Worm (Caenorhabditis elegans) whole organism, L2 larva: ENCODE measurements around the gene mlc-1.

Source experiments
- C34F6.9 ChIP-seq: fragments of 150-350 bp; optimal IDR thresholded peaks from 2 replicates; lab custom pipeline; 2014; ENCODE audit warnings: missing biosample characterization, missing genetic modification characterization
- F13H6.1 ChIP-seq: sonication (generic microtip); optimal IDR thresholded peaks from 2 replicates; lab custom pipeline; 2016; ENCODE audit warnings: missing genetic modification characterization, missing compliant biosample characterization
- R02D3.7 ChIP-seq: fragments of 150-350 bp; optimal IDR thresholded peaks from 2 replicates; lab custom pipeline; 2014; ENCODE audit warnings: missing biosample characterization, missing genetic modification characterization
- Y55F3AM.14 ChIP-seq: fragments of 200-800 bp; sonication (Bioruptor generic); optimal IDR thresholded peaks from 2 replicates; lab custom pipeline; 2018; ENCODE audit warnings: mild to moderate bottlenecking, missing genetic modification characterization, missing compliant biosample characterization
- ZK546.5 ChIP-seq: sonication (generic microtip); optimal IDR thresholded peaks from 2 replicates; lab custom pipeline; 2017; ENCODE audit warnings: missing biosample characterization, missing genetic modification characterization
- alr-1 ChIP-seq: fragments of 150-350 bp; optimal IDR thresholded peaks from 2 replicates; lab custom pipeline; 2014; ENCODE audit warnings: missing biosample characterization, missing genetic modification characterization
- aly-2 ChIP-seq: fragments of 150-350 bp; optimal IDR thresholded peaks from 2 replicates; lab custom pipeline; 2014; ENCODE audit warnings: missing biosample characterization, missing genetic modification characterization
- ama-1 ChIP-seq: fragments of 150-350 bp; optimal IDR thresholded peaks from 2 replicates; lab custom pipeline; 2018; ENCODE audit warnings: inconsistent platforms
- blmp-1 ChIP-seq: sonication (generic microtip); optimal IDR thresholded peaks from 2 replicates; lab custom pipeline; 2017; ENCODE audit warnings: missing genetic modification characterization, mild to moderate bottlenecking, missing compliant biosample characterization, antibody characterized with exemption, moderate library complexity; ENCODE audit not compliant: insufficient read depth
- ceh-16 ChIP-seq: fragments of 150-350 bp; optimal IDR thresholded peaks from 2 replicates; lab custom pipeline; 2014; ENCODE audit warnings: missing biosample characterization, missing genetic modification characterization
- ceh-82 ChIP-seq: fragments of 150-350 bp; optimal IDR thresholded peaks from 2 replicates; lab custom pipeline; 2014; ENCODE audit warnings: missing biosample characterization, missing genetic modification characterization
- crh-2 ChIP-seq: sonication (generic microtip); optimal IDR thresholded peaks from 2 replicates; lab custom pipeline; 2017; ENCODE audit warnings: missing biosample characterization, missing genetic modification characterization
- dmd-4 ChIP-seq: sonication (generic microtip); optimal IDR thresholded peaks from 2 replicates; lab custom pipeline; 2017; ENCODE audit warnings: missing biosample characterization, missing genetic modification characterization
- egl-27 ChIP-seq: sonication (generic microtip); optimal IDR thresholded peaks from 3 replicates; lab custom pipeline; 2017; ENCODE audit warnings: missing biosample characterization, missing genetic modification reagents, missing genetic modification characterization
- elt-1 ChIP-seq: fragments of 150-350 bp; optimal IDR thresholded peaks from 2 replicates; lab custom pipeline; 2014; ENCODE audit warnings: missing biosample characterization, missing genetic modification characterization
- elt-3 ChIP-seq: sonication (generic microtip); optimal IDR thresholded peaks from 2 replicates; lab custom pipeline; 2017; ENCODE audit warnings: missing biosample characterization, missing genetic modification characterization
- fos-1 ChIP-seq: fragments of 150-350 bp; optimal IDR thresholded peaks from 2 replicates; lab custom pipeline; 2014; ENCODE audit warnings: missing biosample characterization, missing genetic modification characterization
- gmeb-1 ChIP-seq: fragments of 150-350 bp; optimal IDR thresholded peaks from 2 replicates; lab custom pipeline; 2014; ENCODE audit warnings: missing biosample characterization, missing genetic modification characterization
- lin-11 ChIP-seq: fragments of 150-350 bp; sonication (generic microtip); optimal IDR thresholded peaks from 2 replicates; lab custom pipeline; 2014; ENCODE audit warnings: missing biosample characterization, missing genetic modification characterization, inconsistent platforms, mixed read lengths
- lin-13 ChIP-seq: fragments of 150-350 bp; optimal IDR thresholded peaks from 2 replicates; lab custom pipeline; 2014; ENCODE audit warnings: missing biosample characterization, missing genetic modification reagents, missing genetic modification characterization
- lin-39 ChIP-seq: fragments of 150-350 bp; optimal IDR thresholded peaks from 2 replicates; lab custom pipeline; 2014; ENCODE audit warnings: missing biosample characterization, missing genetic modification reagents, missing genetic modification characterization
- lsy-2 ChIP-seq, 2 experiments: fragments of 150-350 bp in 1 of 2; sonication (generic microtip) in 1 of 2; optimal IDR thresholded peaks; 2 replicates each; lab custom pipeline; 2014 to 2017; ENCODE audit warnings: missing biosample characterization in 2 of 2, missing genetic modification characterization in 2 of 2
- mab-5 ChIP-seq: fragments of 150-350 bp; optimal IDR thresholded peaks from 2 replicates; lab custom pipeline; 2014; ENCODE audit warnings: missing biosample characterization, missing genetic modification characterization
- mbf-1 ChIP-seq: sonication (generic microtip); optimal IDR thresholded peaks from 2 replicates; lab custom pipeline; 2017; ENCODE audit warnings: missing biosample characterization, missing genetic modification characterization
- mdl-1 ChIP-seq, 2 experiments: fragments of 150-350 bp in 1 of 2; sonication (generic microtip) in 1 of 2; optimal IDR thresholded peaks; 2 replicates each; lab custom pipeline; 2017; ENCODE audit warnings: missing biosample characterization in 2 of 2, missing genetic modification characterization in 2 of 2
- nhr-10 ChIP-seq: sonication (generic microtip); optimal IDR thresholded peaks from 2 replicates; lab custom pipeline; 2017; ENCODE audit warnings: missing biosample characterization, missing genetic modification characterization
- nhr-11 ChIP-seq: fragments of 150-350 bp; optimal IDR thresholded peaks from 2 replicates; lab custom pipeline; 2014; ENCODE audit warnings: missing biosample characterization, missing genetic modification characterization
- nhr-12 ChIP-seq: fragments of 150-350 bp; optimal IDR thresholded peaks from 2 replicates; lab custom pipeline; 2014; ENCODE audit warnings: missing biosample characterization, missing genetic modification characterization
- nhr-129 ChIP-seq: fragments of 150-350 bp; optimal IDR thresholded peaks from 2 replicates; lab custom pipeline; 2014; ENCODE audit warnings: missing biosample characterization, missing genetic modification characterization
- nhr-21 ChIP-seq: fragments of 150-350 bp; optimal IDR thresholded peaks from 2 replicates; lab custom pipeline; 2014; ENCODE audit warnings: missing biosample characterization, missing genetic modification characterization
- nhr-23 ChIP-seq: fragments of 150-350 bp; optimal IDR thresholded peaks from 2 replicates; lab custom pipeline; 2014; ENCODE audit warnings: missing biosample characterization, missing genetic modification reagents, missing genetic modification characterization
- nhr-237 ChIP-seq: fragments of 150-350 bp; optimal IDR thresholded peaks from 2 replicates; lab custom pipeline; 2014; ENCODE audit warnings: missing biosample characterization, missing genetic modification characterization
- nhr-25 ChIP-seq: fragments of 150-350 bp; sonication (generic microtip); optimal IDR thresholded peaks from 3 replicates; lab custom pipeline; 2014; ENCODE audit warnings: missing biosample characterization, missing genetic modification characterization
- nhr-6 ChIP-seq: fragments of 150-350 bp; optimal IDR thresholded peaks from 2 replicates; lab custom pipeline; 2014; ENCODE audit warnings: missing biosample characterization, missing genetic modification characterization
- nhr-77 ChIP-seq: fragments of 150-350 bp; optimal IDR thresholded peaks from 2 replicates; lab custom pipeline; 2014; ENCODE audit warnings: missing biosample characterization, missing genetic modification characterization
- peb-1 ChIP-seq: fragments of 150-350 bp; optimal IDR thresholded peaks from 2 replicates; lab custom pipeline; 2014; ENCODE audit warnings: missing biosample characterization, missing genetic modification characterization
- sem-4 ChIP-seq: fragments of 150-350 bp; optimal IDR thresholded peaks from 2 replicates; lab custom pipeline; 2014; ENCODE audit warnings: missing biosample characterization, missing genetic modification reagents, missing genetic modification characterization
- skn-1 ChIP-seq: sonication (generic microtip); optimal IDR thresholded peaks from 2 replicates; lab custom pipeline; 2017; ENCODE audit warnings: missing biosample characterization, missing genetic modification characterization
- sma-3 ChIP-seq: sonication (generic microtip); optimal IDR thresholded peaks from 2 replicates; lab custom pipeline; 2016; ENCODE audit warnings: missing genetic modification reagents, missing genetic modification characterization, missing compliant biosample characterization
- sma-9 ChIP-seq, 2 experiments: fragments of 150-350 bp in 1 of 2; sonication (generic microtip) in 1 of 2; optimal IDR thresholded peaks; 2 replicates each; lab custom pipeline; 2014 to 2016; ENCODE audit warnings: missing genetic modification characterization in 2 of 2, mild to moderate bottlenecking in 1 of 2, missing biosample characterization in 1 of 2, missing compliant biosample characterization in 1 of 2, missing genetic modification reagents in 1 of 2, moderate library complexity in 1 of 2
- snpc-4 ChIP-seq: fragments of 150-350 bp; optimal IDR thresholded peaks from 2 replicates; lab custom pipeline; 2014; ENCODE audit warnings: missing biosample characterization, missing genetic modification characterization
- unc-39 ChIP-seq: fragments of 150-350 bp; optimal IDR thresholded peaks from 2 replicates; lab custom pipeline; 2014; ENCODE audit warnings: missing biosample characterization, missing genetic modification characterization
- unc-55 ChIP-seq: fragments of 150-350 bp; sonication (generic microtip); optimal IDR thresholded peaks from 3 replicates; lab custom pipeline; 2014; ENCODE audit warnings: missing biosample characterization, missing genetic modification reagents, missing genetic modification characterization
- unc-62 ChIP-seq: fragments of 150-350 bp; optimal IDR thresholded peaks from 2 replicates; lab custom pipeline; 2014; ENCODE audit warnings: missing biosample characterization, missing genetic modification reagents, missing genetic modification characterization
- zag-1 ChIP-seq: fragments of 150-350 bp; optimal IDR thresholded peaks from 2 replicates; lab custom pipeline; 2014; ENCODE audit warnings: missing biosample characterization, missing genetic modification characterization
- ztf-1 ChIP-seq: fragments of 200-800 bp; sonication (Bioruptor generic); conservative IDR thresholded peaks from 2 replicates; pipeline ENCODE4 v1.3.6; 2022; ENCODE audit warnings: missing genetic modification characterization, missing compliant biosample characterization
- ztf-11 ChIP-seq: sonication (generic microtip); optimal IDR thresholded peaks from 2 replicates; lab custom pipeline; 2017; ENCODE audit warnings: missing biosample characterization, missing genetic modification characterization
- ztf-4 ChIP-seq: fragments of 150-350 bp; optimal IDR thresholded peaks from 2 replicates; lab custom pipeline; 2014; ENCODE audit warnings: missing biosample characterization, missing genetic modification characterization

The mlc-1 gene

ce11 chrX:17438386-17438785, 20.6 kb upstream of the mlc-1 start, which contains the start of gene C36E6.8:
Gene C36E6.8 (plus strand): TSS chrX:17438686.
- TF ChIP-seq crh-2 (tag; lab: Kevin White, UChicago) (no peak), unc-55 (GFP tag; lab: Kevin White, UChicago) (no peak), sem-4 (tag; lab: Kevin White, UChicago) (no peak), ztf-1 (GFP tag; lab: Robert Waterston, UW) (no peak)

- no peak for TF ChIP-seq lin-11 (tag; lab: Kevin White, UChicago)
- no peak for TF ChIP-seq ZK546.5
- TF ChIP-seq ceh-82 (tag; lab: Kevin White, UChicago): no peak
- no peak for TF ChIP-seq ama-1 (lab: Kevin White, UChicago)
- no peak for TF ChIP-seq nhr-23
- no peak for TF ChIP-seq ztf-11 (tag; lab: Kevin White, UChicago)
- peak; percentile 49 for TF ChIP-seq blmp-1 (tag; lab: Kevin White, UChicago)
- no peak for TF ChIP-seq alr-1
- TF ChIP-seq Y55F3AM.14 (GFP tag; lab: Kevin White, UChicago): no peak
- peak; percentile 75 for TF ChIP-seq sem-4 (tag; lab: Kevin White, UChicago)
- peak; percentile 85 for TF ChIP-seq C34F6.9
- TF ChIP-seq sma-3 (GFP tag; lab: Kevin White, UChicago): peak; percentile 66
- TF ChIP-seq peb-1: no peak
- no peak for TF ChIP-seq snpc-4 (tag; lab: Kevin White, UChicago)
- TF ChIP-seq elt-3 (tag; lab: Kevin White, UChicago): no peak
- peak; percentile 40 for TF ChIP-seq egl-27 (tag; lab: Kevin White, UChicago)
- no peak for TF ChIP-seq ztf-4 (tag; lab: Kevin White, UChicago)
- TF ChIP-seq unc-55 (GFP tag; lab: Kevin White, UChicago): peak; percentile 73
- peak; percentile 23 to 81 for TF ChIP-seq lsy-2 (tag; optimal IDR thresholded peaks at IDR 0.05; lab: Kevin White, UChicago)
- TF ChIP-seq lin-13 (GFP tag; lab: Kevin White, UChicago): peak; percentile 54
- TF ChIP-seq ceh-16: no peak
- no peak for TF ChIP-seq ztf-1 (GFP tag; lab: Robert Waterston, UW)
- peak; percentile 65 for TF ChIP-seq mab-5 (tag; lab: Kevin White, UChicago)
- TF ChIP-seq crh-2 (tag; lab: Kevin White, UChicago): peak; percentile 89
- TF ChIP-seq elt-1 (tag; lab: Kevin White, UChicago): no peak
- TF ChIP-seq nhr-10 (tag; lab: Kevin White, UChicago): no peak
- no peak for TF ChIP-seq lin-39
- TF ChIP-seq nhr-11 (tag; lab: Kevin White, UChicago): no peak
- peak; percentile 58 for TF ChIP-seq fos-1
- peak; percentile 58 for TF ChIP-seq gmeb-1 (tag; lab: Kevin White, UChicago)
- TF ChIP-seq aly-2 (tag; lab: Kevin White, UChicago): no peak
- TF ChIP-seq unc-62 (GFP tag; lab: Kevin White, UChicago): no peak
- TF ChIP-seq nhr-21 (tag; lab: Kevin White, UChicago): peak; percentile 74
- TF ChIP-seq sma-9 (GFP tag; optimal IDR thresholded peaks at IDR 0.05; lab: Kevin White, UChicago): peak; percentile 83
- no peak for TF ChIP-seq sma-9 (tag; optimal IDR thresholded peaks at IDR 0.05; lab: Kevin White, UChicago)
- no peak for TF ChIP-seq zag-1 (tag; lab: Kevin White, UChicago)
- no peak for TF ChIP-seq nhr-237 (tag; lab: Kevin White, UChicago)
- TF ChIP-seq nhr-12 (tag; lab: Kevin White, UChicago): no peak
- peak; percentile 73 for TF ChIP-seq F13H6.1 (tag; lab: Kevin White, UChicago)
- TF ChIP-seq R02D3.7 (tag; lab: Kevin White, UChicago): no peak
- TF ChIP-seq unc-39 (tag; lab: Kevin White, UChicago): no peak
- no peak for TF ChIP-seq nhr-77
- peak; percentile 95 to 99 for TF ChIP-seq mdl-1 (tag; optimal IDR thresholded peaks at IDR 0.05; lab: Kevin White, UChicago)
- peak; percentile 16 for TF ChIP-seq skn-1
- TF ChIP-seq nhr-6 (tag; lab: Kevin White, UChicago): peak; percentile 75
- no peak for TF ChIP-seq dmd-4 (tag; lab: Kevin White, UChicago)
- no peak for TF ChIP-seq mbf-1 (tag; lab: Kevin White, UChicago)
- TF ChIP-seq nhr-129 (tag; lab: Kevin White, UChicago): peak; percentile 92
- TF ChIP-seq nhr-25 (tag; lab: Kevin White, UChicago): peak; percentile 75
- TF ChIP-seq, all 48 proteins: peak for 20
Observed at ce11 chrX:17451410-17451809, 7.6 kb upstream of the mlc-1 start, which contains the start of gene C36E6.2. Gene C36E6.2 (plus strand): TSS chrX:17451670.
